Comparison of ENCODE assay signal across 1 worm cellular context in genomic region chrX:7593931-7594544, ce11.
TF ChIP-seq lines count a peak whose summit lies in the region.

No protein-coding gene starts in this region.

TF ChIP-seq in whole organism, L2 larva, 48 proteins besides CTCF, POLR2A, EP300 and RAD21 (continued from another document):
- TF ChIP-seq crh-2 (tag; optimal IDR thresholded peaks at IDR 0.05; lab: Kevin White, UChicago) (no peak), ama-1 (optimal IDR thresholded peaks at IDR 0.05; lab: Kevin White, UChicago) (no peak), nhr-11 (tag; optimal IDR thresholded peaks at IDR 0.05; lab: Kevin White, UChicago) (no peak), mbf-1 (tag; optimal IDR thresholded peaks at IDR 0.05; lab: Kevin White, UChicago) (no peak), nhr-21 (tag; optimal IDR thresholded peaks at IDR 0.05; lab: Kevin White, UChicago) (peak; percentile 59), blmp-1 (tag; optimal IDR thresholded peaks at IDR 0.05; lab: Kevin White, UChicago; ENCODE audit: insufficient read depth) (no peak), nhr-10 (tag; optimal IDR thresholded peaks at IDR 0.05; lab: Kevin White, UChicago) (no peak), ZK546.5 (tag; optimal IDR thresholded peaks at IDR 0.05; lab: Kevin White, UChicago) (no peak)
TF ChIP-seq in whole organism, L2 larva: peak in this region for 4.
